Worm (Caenorhabditis elegans) whole organism, L2 larva: ENCODE results near the gene M163.11.

Source experiments
- C34F6.9 ChIP-seq: fragments of 150-350 bp; optimal IDR thresholded peaks from 2 replicates; lab custom pipeline; 2014; ENCODE audit warnings: missing biosample characterization, missing genetic modification characterization
- F13H6.1 ChIP-seq: sonication (generic microtip); optimal IDR thresholded peaks from 2 replicates; lab custom pipeline; 2016; ENCODE audit warnings: missing genetic modification characterization, missing compliant biosample characterization
- R02D3.7 ChIP-seq: fragments of 150-350 bp; optimal IDR thresholded peaks from 2 replicates; lab custom pipeline; 2014; ENCODE audit warnings: missing biosample characterization, missing genetic modification characterization
- ZK546.5 ChIP-seq: sonication (generic microtip); optimal IDR thresholded peaks from 2 replicates; lab custom pipeline; 2017; ENCODE audit warnings: missing biosample characterization, missing genetic modification characterization
- aly-2 ChIP-seq: fragments of 150-350 bp; optimal IDR thresholded peaks from 2 replicates; lab custom pipeline; 2014; ENCODE audit warnings: missing biosample characterization, missing genetic modification characterization
- ceh-16 ChIP-seq: fragments of 150-350 bp; optimal IDR thresholded peaks from 2 replicates; lab custom pipeline; 2014; ENCODE audit warnings: missing biosample characterization, missing genetic modification characterization
- ceh-82 ChIP-seq: fragments of 150-350 bp; optimal IDR thresholded peaks from 2 replicates; lab custom pipeline; 2014; ENCODE audit warnings: missing biosample characterization, missing genetic modification characterization
- crh-2 ChIP-seq: sonication (generic microtip); optimal IDR thresholded peaks from 2 replicates; lab custom pipeline; 2017; ENCODE audit warnings: missing biosample characterization, missing genetic modification characterization
- dmd-4 ChIP-seq: sonication (generic microtip); optimal IDR thresholded peaks from 2 replicates; lab custom pipeline; 2017; ENCODE audit warnings: missing biosample characterization, missing genetic modification characterization
- egl-27 ChIP-seq: sonication (generic microtip); optimal IDR thresholded peaks from 3 replicates; lab custom pipeline; 2017; ENCODE audit warnings: missing biosample characterization, missing genetic modification reagents, missing genetic modification characterization
- elt-1 ChIP-seq: fragments of 150-350 bp; optimal IDR thresholded peaks from 2 replicates; lab custom pipeline; 2014; ENCODE audit warnings: missing biosample characterization, missing genetic modification characterization
- elt-3 ChIP-seq: sonication (generic microtip); optimal IDR thresholded peaks from 2 replicates; lab custom pipeline; 2017; ENCODE audit warnings: missing biosample characterization, missing genetic modification characterization
- fos-1 ChIP-seq: fragments of 150-350 bp; optimal IDR thresholded peaks from 2 replicates; lab custom pipeline; 2014; ENCODE audit warnings: missing biosample characterization, missing genetic modification characterization
- gmeb-1 ChIP-seq: fragments of 150-350 bp; optimal IDR thresholded peaks from 2 replicates; lab custom pipeline; 2014; ENCODE audit warnings: missing biosample characterization, missing genetic modification characterization
- lin-11 ChIP-seq: fragments of 150-350 bp; sonication (generic microtip); optimal IDR thresholded peaks from 2 replicates; lab custom pipeline; 2014; ENCODE audit warnings: missing biosample characterization, missing genetic modification characterization, inconsistent platforms, mixed read lengths
- lin-39 ChIP-seq: fragments of 150-350 bp; optimal IDR thresholded peaks from 2 replicates; lab custom pipeline; 2014; ENCODE audit warnings: missing biosample characterization, missing genetic modification reagents, missing genetic modification characterization
- lsy-2 ChIP-seq, 2 experiments: fragments of 150-350 bp in 1 of 2; sonication (generic microtip) in 1 of 2; optimal IDR thresholded peaks; 2 replicates each; lab custom pipeline; 2014 to 2017; ENCODE audit warnings: missing biosample characterization in 2 of 2, missing genetic modification characterization in 2 of 2
- mbf-1 ChIP-seq: sonication (generic microtip); optimal IDR thresholded peaks from 2 replicates; lab custom pipeline; 2017; ENCODE audit warnings: missing biosample characterization, missing genetic modification characterization
- mdl-1 ChIP-seq, 2 experiments: fragments of 150-350 bp in 1 of 2; sonication (generic microtip) in 1 of 2; optimal IDR thresholded peaks; 2 replicates each; lab custom pipeline; 2017; ENCODE audit warnings: missing biosample characterization in 2 of 2, missing genetic modification characterization in 2 of 2
- nhr-10 ChIP-seq: sonication (generic microtip); optimal IDR thresholded peaks from 2 replicates; lab custom pipeline; 2017; ENCODE audit warnings: missing biosample characterization, missing genetic modification characterization
- nhr-11 ChIP-seq: fragments of 150-350 bp; optimal IDR thresholded peaks from 2 replicates; lab custom pipeline; 2014; ENCODE audit warnings: missing biosample characterization, missing genetic modification characterization
- nhr-12 ChIP-seq: fragments of 150-350 bp; optimal IDR thresholded peaks from 2 replicates; lab custom pipeline; 2014; ENCODE audit warnings: missing biosample characterization, missing genetic modification characterization
- nhr-129 ChIP-seq: fragments of 150-350 bp; optimal IDR thresholded peaks from 2 replicates; lab custom pipeline; 2014; ENCODE audit warnings: missing biosample characterization, missing genetic modification characterization
- nhr-21 ChIP-seq: fragments of 150-350 bp; optimal IDR thresholded peaks from 2 replicates; lab custom pipeline; 2014; ENCODE audit warnings: missing biosample characterization, missing genetic modification characterization
- nhr-23 ChIP-seq: fragments of 150-350 bp; optimal IDR thresholded peaks from 2 replicates; lab custom pipeline; 2014; ENCODE audit warnings: missing biosample characterization, missing genetic modification reagents, missing genetic modification characterization
- nhr-237 ChIP-seq: fragments of 150-350 bp; optimal IDR thresholded peaks from 2 replicates; lab custom pipeline; 2014; ENCODE audit warnings: missing biosample characterization, missing genetic modification characterization
- nhr-25 ChIP-seq: fragments of 150-350 bp; sonication (generic microtip); optimal IDR thresholded peaks from 3 replicates; lab custom pipeline; 2014; ENCODE audit warnings: missing biosample characterization, missing genetic modification characterization
- nhr-6 ChIP-seq: fragments of 150-350 bp; optimal IDR thresholded peaks from 2 replicates; lab custom pipeline; 2014; ENCODE audit warnings: missing biosample characterization, missing genetic modification characterization
- nhr-77 ChIP-seq: fragments of 150-350 bp; optimal IDR thresholded peaks from 2 replicates; lab custom pipeline; 2014; ENCODE audit warnings: missing biosample characterization, missing genetic modification characterization
- sem-4 ChIP-seq: fragments of 150-350 bp; optimal IDR thresholded peaks from 2 replicates; lab custom pipeline; 2014; ENCODE audit warnings: missing biosample characterization, missing genetic modification reagents, missing genetic modification characterization
- skn-1 ChIP-seq: sonication (generic microtip); optimal IDR thresholded peaks from 2 replicates; lab custom pipeline; 2017; ENCODE audit warnings: missing biosample characterization, missing genetic modification characterization
- sma-3 ChIP-seq: sonication (generic microtip); optimal IDR thresholded peaks from 2 replicates; lab custom pipeline; 2016; ENCODE audit warnings: missing genetic modification reagents, missing genetic modification characterization, missing compliant biosample characterization
- sma-9 ChIP-seq, 2 experiments: fragments of 150-350 bp in 1 of 2; sonication (generic microtip) in 1 of 2; optimal IDR thresholded peaks; 2 replicates each; lab custom pipeline; 2014 to 2016; ENCODE audit warnings: missing genetic modification characterization in 2 of 2, mild to moderate bottlenecking in 1 of 2, missing biosample characterization in 1 of 2, missing compliant biosample characterization in 1 of 2, missing genetic modification reagents in 1 of 2, moderate library complexity in 1 of 2
- unc-39 ChIP-seq: fragments of 150-350 bp; optimal IDR thresholded peaks from 2 replicates; lab custom pipeline; 2014; ENCODE audit warnings: missing biosample characterization, missing genetic modification characterization
- unc-55 ChIP-seq: fragments of 150-350 bp; sonication (generic microtip); optimal IDR thresholded peaks from 3 replicates; lab custom pipeline; 2014; ENCODE audit warnings: missing biosample characterization, missing genetic modification reagents, missing genetic modification characterization
- unc-62 ChIP-seq: fragments of 150-350 bp; optimal IDR thresholded peaks from 2 replicates; lab custom pipeline; 2014; ENCODE audit warnings: missing biosample characterization, missing genetic modification reagents, missing genetic modification characterization
- zag-1 ChIP-seq: fragments of 150-350 bp; optimal IDR thresholded peaks from 2 replicates; lab custom pipeline; 2014; ENCODE audit warnings: missing biosample characterization, missing genetic modification characterization
- ztf-11 ChIP-seq: sonication (generic microtip); optimal IDR thresholded peaks from 2 replicates; lab custom pipeline; 2017; ENCODE audit warnings: missing biosample characterization, missing genetic modification characterization

The M163.11 gene

DNA sequence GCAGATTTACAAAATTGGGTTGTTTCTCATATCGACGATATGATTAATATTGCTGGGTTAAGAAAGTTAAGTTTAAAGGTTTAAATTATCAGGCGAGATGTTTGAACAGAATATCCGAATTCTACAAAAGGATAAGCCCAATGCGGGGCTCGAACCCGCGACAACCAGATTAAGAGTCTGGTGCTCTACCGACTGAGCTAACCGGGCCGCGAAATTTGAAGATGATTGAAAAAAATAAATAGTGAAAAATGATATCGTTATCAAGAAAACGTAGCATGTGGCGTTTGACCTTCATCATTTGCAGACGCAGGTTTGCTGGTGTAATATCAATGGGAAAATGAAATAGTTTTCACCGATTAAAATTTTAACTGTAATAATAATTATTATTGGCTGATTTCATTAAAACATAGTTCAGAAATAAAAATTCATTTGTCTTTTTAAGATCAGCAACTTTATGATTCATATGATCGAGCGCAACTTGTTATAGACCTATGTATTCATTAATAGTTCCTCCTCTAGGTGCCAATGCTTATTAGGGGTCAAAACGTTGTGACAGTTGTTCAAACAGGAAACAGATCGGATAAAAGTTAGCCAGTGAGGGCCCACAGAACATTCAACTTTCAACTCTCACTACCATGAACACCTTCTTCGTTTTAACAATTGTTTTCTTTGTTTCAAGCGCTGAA, at the start of gene M163.11:
Gene M163.11 (plus strand): TSS at position 636 of the 686 bp plus-strand sequence.
- TF ChIP-seq F13H6.1 (tag; lab: Kevin White, UChicago) (peak; percentile 1), nhr-237 (tag; lab: Kevin White, UChicago) (no peak), aly-2 (tag; lab: Kevin White, UChicago) (no peak), skn-1 (tag; lab: Kevin White, UChicago) (no peak), nhr-129 (tag; lab: Kevin White, UChicago) (peak; percentile 1), ceh-82 (no peak), nhr-77 (tag; lab: Kevin White, UChicago) (no peak), crh-2 (tag; lab: Kevin White, UChicago) (peak; percentile 40), sma-3 (GFP tag; lab: Kevin White, UChicago) (peak; percentile 57), sma-9 (GFP tag; optimal IDR thresholded peaks at IDR 0.05; lab: Kevin White, UChicago) (peak; percentile 4), sma-9 (tag; optimal IDR thresholded peaks at IDR 0.05; lab: Kevin White, UChicago) (no peak), gmeb-1 (tag; lab: Kevin White, UChicago) (peak; percentile 35), mdl-1 (tag; optimal IDR thresholded peaks at IDR 0.05; lab: Kevin White, UChicago) (no peak), unc-55 (GFP tag; lab: Kevin White, UChicago) (no peak), nhr-21 (tag; lab: Kevin White, UChicago) (peak; percentile 27), ceh-16 (tag; lab: Kevin White, UChicago) (no peak), fos-1 (peak; percentile 12), elt-3 (tag; lab: Kevin White, UChicago) (no peak), lsy-2 (tag; optimal IDR thresholded peaks at IDR 0.05; lab: Kevin White, UChicago) (peak in 1 of 2 experiments; percentile 11), elt-1 (tag; lab: Kevin White, UChicago) (no peak), nhr-25 (no peak)

DNA sequence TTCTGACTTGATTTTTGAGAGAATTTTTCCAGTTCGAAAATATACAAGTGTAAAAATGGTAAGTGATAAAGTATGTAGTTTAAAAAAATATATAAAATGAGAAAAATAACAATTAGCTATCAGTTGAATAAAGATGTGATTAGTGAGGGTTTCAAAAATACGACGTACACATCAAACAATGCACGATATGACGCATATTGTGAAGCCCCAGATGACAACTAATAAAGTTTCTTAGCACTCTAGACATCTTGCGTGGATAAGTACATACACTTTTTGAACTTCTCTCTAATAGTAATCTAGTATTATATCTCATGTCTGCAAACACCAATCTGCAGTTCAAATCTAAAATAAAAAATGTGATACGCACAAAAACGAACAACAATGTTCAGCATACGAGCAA, 48.7 kb upstream of the M163.11 start:
- TF ChIP-seq zag-1 (no peak), sma-3 (GFP tag; lab: Kevin White, UChicago) (no peak), lin-11 (no peak), fos-1 (no peak), nhr-6 (no peak), lin-39 (tag; lab: Kevin White, UChicago) (no peak), R02D3.7 (no peak), nhr-10 (tag; lab: Kevin White, UChicago) (no peak), nhr-129 (tag; lab: Kevin White, UChicago) (no peak), unc-39 (no peak), skn-1 (tag; lab: Kevin White, UChicago) (no peak), dmd-4 (tag; lab: Kevin White, UChicago) (no peak), ceh-16 (tag; lab: Kevin White, UChicago) (no peak), nhr-12 (tag; lab: Kevin White, UChicago) (no peak), ztf-11 (tag; lab: Kevin White, UChicago) (no peak), egl-27 (tag; lab: Kevin White, UChicago) (no peak)
- TF ChIP-seq, all 48 proteins: peak for 0

DNA sequence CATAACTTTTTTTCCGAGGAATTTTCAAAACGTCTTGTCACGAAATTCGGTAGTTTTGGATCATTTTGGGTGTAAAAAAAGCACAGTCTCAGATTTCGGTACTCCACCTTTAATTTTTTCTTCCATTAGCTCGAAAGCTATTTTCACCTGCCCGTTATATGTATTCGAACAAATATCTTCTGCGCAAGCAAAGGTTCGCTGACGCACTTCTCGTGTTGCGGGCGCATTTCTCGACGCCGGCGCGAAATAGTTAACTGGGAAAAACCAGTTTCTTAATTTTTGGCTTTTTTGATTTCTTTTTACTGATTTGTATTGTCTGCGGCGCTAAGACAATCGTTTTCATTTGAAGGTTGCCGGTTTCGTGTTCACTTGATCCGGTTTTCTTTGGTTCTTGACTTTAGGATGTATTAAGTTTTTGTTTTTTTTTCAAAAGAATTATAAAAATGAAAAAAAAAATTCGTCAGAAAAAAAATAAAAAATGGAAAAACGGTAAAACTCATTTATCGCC, 43.5 kb upstream of the M163.11 start:
- TF ChIP-seq nhr-77 (tag; lab: Kevin White, UChicago) = no peak
- TF ChIP-seq nhr-6 = no peak
- TF ChIP-seq sem-4 (tag; lab: Kevin White, UChicago) = no peak
- TF ChIP-seq egl-27 (tag; lab: Kevin White, UChicago) = no peak
- TF ChIP-seq nhr-11 = no peak
- no peak for TF ChIP-seq unc-62

DNA sequence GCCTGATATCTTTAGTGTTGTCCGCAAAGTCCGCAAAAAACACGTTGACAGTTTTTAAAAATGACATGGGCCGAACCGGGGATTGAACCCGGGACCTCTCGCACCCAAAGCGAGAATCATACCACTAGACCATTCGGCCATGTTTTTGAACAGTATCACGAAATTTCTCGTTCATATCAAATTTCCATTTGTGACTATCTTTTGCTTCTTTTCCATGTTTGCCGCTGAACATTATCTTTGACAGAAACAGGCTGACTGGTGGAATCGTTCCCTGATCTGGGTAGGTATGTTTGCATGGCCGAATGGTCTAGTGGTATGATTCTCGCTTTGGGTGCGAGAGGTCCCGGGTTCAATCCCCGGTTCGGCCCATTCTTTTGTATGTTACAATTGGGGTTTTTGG, 41.4 kb upstream of the M163.11 start:
- peak; percentile 2 for TF ChIP-seq egl-27 (tag; lab: Kevin White, UChicago)
- peak; percentile 42 for TF ChIP-seq sma-3 (GFP tag; lab: Kevin White, UChicago)
- peak; percentile 25 for TF ChIP-seq fos-1
- TF ChIP-seq, all 48 proteins: peak for 3; not testable (repeated sequence) for 45

DNA sequence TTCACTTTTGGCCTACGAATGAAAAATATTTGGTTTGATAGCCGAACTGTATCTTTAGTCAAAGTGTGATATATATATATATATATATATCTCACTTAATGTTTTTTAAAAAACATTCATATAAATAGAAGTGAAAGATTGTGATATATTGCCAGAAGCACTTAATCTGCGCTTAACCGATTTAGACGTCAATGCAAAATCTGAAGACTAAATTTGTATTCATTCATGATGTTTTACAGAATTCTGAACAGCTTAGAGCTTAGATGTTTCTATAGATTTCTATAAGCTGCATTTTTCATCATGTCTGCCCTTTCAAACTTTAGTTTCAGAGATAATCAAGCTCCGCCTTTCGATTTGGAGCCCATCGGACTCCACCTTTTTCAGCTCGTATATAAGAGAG, 36.9 kb upstream of the M163.11 start, which contains the start of gene F23D12.3:
Gene F23D12.3 (plus strand): TSS at position 301 of the 400 bp plus-strand sequence.
- no peak for TF ChIP-seq dmd-4 (tag; lab: Kevin White, UChicago)
- TF ChIP-seq nhr-10 (tag; lab: Kevin White, UChicago) = no peak
- TF ChIP-seq ZK546.5 = no peak
- no peak for TF ChIP-seq nhr-129 (tag; lab: Kevin White, UChicago)
- no peak for TF ChIP-seq nhr-23
- no peak for TF ChIP-seq unc-55 (GFP tag; lab: Kevin White, UChicago)
- no peak for TF ChIP-seq F13H6.1 (tag; lab: Kevin White, UChicago)
- no peak for TF ChIP-seq mbf-1
- TF ChIP-seq C34F6.9 (tag; lab: Kevin White, UChicago) = no peak
- no peak for TF ChIP-seq aly-2 (tag; lab: Kevin White, UChicago)
- TF ChIP-seq, all 48 proteins: peak for 0
